Worm (Caenorhabditis elegans): ENCODE results near the gene cyp-25A3.

The cyp-25A3 gene

DNA sequence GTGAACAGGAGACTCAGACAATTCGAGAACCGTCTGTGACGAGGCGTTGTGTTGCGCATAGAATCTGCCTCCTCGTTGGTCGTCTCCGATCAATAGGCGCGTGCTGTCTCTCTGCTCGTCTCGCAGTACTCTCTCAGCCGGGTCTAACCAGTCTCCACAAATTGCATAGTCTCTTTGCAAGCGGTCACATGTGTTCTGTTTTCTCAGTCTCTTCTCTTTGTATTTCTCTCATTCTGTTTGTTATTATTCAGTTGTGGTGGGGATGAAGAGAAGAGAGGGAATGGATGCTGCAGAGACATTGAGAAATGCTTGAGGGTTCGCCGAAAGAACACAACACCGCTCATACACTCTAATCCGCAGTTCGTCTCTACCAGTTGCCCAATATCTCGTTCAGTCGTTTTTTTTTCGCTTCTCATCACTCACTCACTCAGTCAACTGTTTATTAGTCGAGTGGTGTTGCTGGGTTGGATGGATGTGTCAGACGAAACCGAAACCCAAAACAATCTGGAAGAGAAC is 38.1 kb downstream of the cyp-25A3 start (continued):
- TF ChIP-seq nhr-25 (tag; optimal IDR thresholded peaks at IDR 0.05), result peak; percentile 98
- peak; percentile 91 for TF ChIP-seq lin-11 (tag; optimal IDR thresholded peaks at IDR 0.05)
- TF ChIP-seq lsy-2 (tag; optimal IDR thresholded peaks at IDR 0.05), result peak; percentile 87 to 96
- peak; percentile 61 for TF ChIP-seq ZK546.5 (tag; optimal IDR thresholded peaks at IDR 0.05)
- peak; percentile 90 for TF ChIP-seq mab-5 (tag; optimal IDR thresholded peaks at IDR 0.05)
- TF ChIP-seq ztf-4 (tag; optimal IDR thresholded peaks at IDR 0.05), result peak; percentile 98
- no peak for TF ChIP-seq nhr-12 (tag; optimal IDR thresholded peaks at IDR 0.05)
- peak; percentile 98 for TF ChIP-seq egl-27 (tag; optimal IDR thresholded peaks at IDR 0.05)
- peak; percentile 89 for TF ChIP-seq ceh-16 (tag; optimal IDR thresholded peaks at IDR 0.05)
- peak; percentile 88 for TF ChIP-seq gmeb-1 (tag; optimal IDR thresholded peaks at IDR 0.05)
- peak; percentile 13 for TF ChIP-seq elt-1 (tag; optimal IDR thresholded peaks at IDR 0.05)
- peak; percentile 42 for TF ChIP-seq nhr-237 (tag; optimal IDR thresholded peaks at IDR 0.05)
- TF ChIP-seq crh-2 (tag; optimal IDR thresholded peaks at IDR 0.05), result peak; percentile 98
- TF ChIP-seq mbf-1 (tag; optimal IDR thresholded peaks at IDR 0.05), result no peak
- TF ChIP-seq ztf-1 (GFP tag; conservative IDR thresholded peaks at IDR 0.05), result no peak
- TF ChIP-seq nhr-10 (tag; optimal IDR thresholded peaks at IDR 0.05), result peak; percentile 76
- TF ChIP-seq R02D3.7 (tag; optimal IDR thresholded peaks at IDR 0.05), result no peak
- no peak for TF ChIP-seq alr-1 (tag; optimal IDR thresholded peaks at IDR 0.05)
- TF ChIP-seq ceh-82 (tag; optimal IDR thresholded peaks at IDR 0.05), result peak; percentile 51
- TF ChIP-seq skn-1 (tag; optimal IDR thresholded peaks at IDR 0.05), result peak; percentile 73
- peak; percentile 98 for TF ChIP-seq sem-4 (tag; optimal IDR thresholded peaks at IDR 0.05)
- TF ChIP-seq aly-2 (tag; optimal IDR thresholded peaks at IDR 0.05), result no peak
- TF ChIP-seq mdl-1 (tag; optimal IDR thresholded peaks at IDR 0.05), result peak; percentile 100
- TF ChIP-seq nhr-11 (tag; optimal IDR thresholded peaks at IDR 0.05), result no peak
- peak; percentile 97 for TF ChIP-seq fos-1 (tag; optimal IDR thresholded peaks at IDR 0.05)
- TF ChIP-seq nhr-129 (tag; optimal IDR thresholded peaks at IDR 0.05), result peak; percentile 98
- TF ChIP-seq peb-1 (tag; optimal IDR thresholded peaks at IDR 0.05), result no peak

DNA sequence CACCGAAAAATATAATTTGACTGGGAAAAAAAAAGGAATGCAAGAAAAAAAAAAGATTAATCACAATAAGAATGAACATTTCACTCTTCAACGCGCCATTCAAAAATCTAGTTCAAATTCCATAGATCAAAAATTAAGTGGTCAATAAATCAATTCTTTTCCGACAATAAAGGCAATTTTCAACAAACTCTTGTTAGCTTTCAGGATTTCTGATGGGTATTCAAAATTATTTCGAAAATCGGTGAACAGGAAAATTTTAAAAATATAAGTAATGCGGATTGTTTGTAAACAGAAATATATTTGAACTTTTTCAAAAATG is 38.6 kb downstream of the cyp-25A3 start:
- TF ChIP-seq egl-27 (tag; optimal IDR thresholded peaks at IDR 0.05) (no peak), aly-2 (tag; optimal IDR thresholded peaks at IDR 0.05) (no peak), mbf-1 (tag; optimal IDR thresholded peaks at IDR 0.05) (no peak), nhr-237 (tag; optimal IDR thresholded peaks at IDR 0.05) (no peak), crh-2 (tag; optimal IDR thresholded peaks at IDR 0.05) (no peak), zag-1 (tag; optimal IDR thresholded peaks at IDR 0.05) (no peak)

DNA sequence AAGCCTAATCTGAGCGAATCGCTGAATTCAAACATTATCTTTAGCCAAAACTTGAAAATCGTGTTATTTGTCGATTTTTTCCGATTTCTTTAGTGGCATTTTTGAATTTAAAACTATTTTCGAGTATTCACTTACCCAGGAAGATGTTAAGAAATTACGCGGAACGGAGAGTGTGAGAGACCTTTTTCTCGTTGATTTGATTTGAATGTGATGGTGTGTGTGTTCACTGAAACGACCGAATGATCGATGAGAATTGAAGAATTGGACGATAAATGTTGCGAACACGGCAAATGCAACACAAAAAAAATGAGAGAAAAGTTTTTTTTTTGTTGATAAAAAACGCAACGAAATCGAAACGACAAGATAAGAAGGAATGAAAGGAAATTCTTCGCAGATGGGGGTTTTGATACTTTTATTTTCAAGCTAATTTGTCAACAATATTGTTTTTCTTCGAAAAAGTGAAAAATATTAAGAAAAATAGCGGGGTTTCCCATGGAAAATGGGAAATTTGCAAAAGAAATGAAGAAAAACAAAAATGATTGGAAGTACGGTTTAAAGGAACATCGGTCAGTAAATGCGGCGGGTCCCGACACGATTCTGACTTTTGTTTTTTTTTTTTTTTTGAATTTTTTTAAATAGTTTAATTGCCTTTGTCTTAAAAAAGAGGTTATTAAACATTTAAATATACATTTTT is 39.1 kb downstream of the cyp-25A3 start, which contains the start of gene mtm-3:
Gene mtm-3, minus strand, starts transcription at position 228 of the 694 bp plus-strand sequence.
- TF ChIP-seq ztf-4 (tag; optimal IDR thresholded peaks at IDR 0.05) (no peak), fos-1 (tag; optimal IDR thresholded peaks at IDR 0.05) (peak; percentile 48), blmp-1 (tag; optimal IDR thresholded peaks at IDR 0.05; ENCODE audit: insufficient read depth) (peak; percentile 53), elt-3 (tag; optimal IDR thresholded peaks at IDR 0.05) (no peak), alr-1 (tag; optimal IDR thresholded peaks at IDR 0.05) (no peak)

DNA sequence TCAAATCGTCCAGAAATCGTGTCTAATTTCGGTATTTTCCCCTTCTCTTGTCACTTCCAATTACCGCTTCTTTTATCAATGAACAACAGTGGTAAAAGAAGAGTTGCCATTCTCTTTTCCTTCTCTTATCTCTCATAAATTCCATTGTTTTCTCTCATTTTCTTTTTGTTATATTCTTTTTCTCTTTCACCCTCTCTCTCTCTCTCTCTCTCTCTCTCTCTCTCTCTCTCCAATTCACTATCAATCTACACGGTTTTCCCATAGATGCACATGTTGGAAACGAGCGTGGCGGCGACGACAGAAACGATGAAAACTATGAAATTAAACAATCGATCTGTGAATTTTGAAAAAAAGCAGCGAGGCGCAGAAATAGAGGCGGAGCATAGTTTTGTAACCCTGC is 40.3 kb downstream of the cyp-25A3 start:
- TF ChIP-seq ama-1 (optimal IDR thresholded peaks at IDR 0.05) (no peak), blmp-1 (tag; optimal IDR thresholded peaks at IDR 0.05; ENCODE audit: insufficient read depth) (peak; percentile 39), crh-2 (tag; optimal IDR thresholded peaks at IDR 0.05) (peak; percentile 66), F13H6.1 (tag; optimal IDR thresholded peaks at IDR 0.05) (peak; percentile 17), sma-9 (GFP tag; optimal IDR thresholded peaks at IDR 0.05) (peak; percentile 53), sma-9 (tag; optimal IDR thresholded peaks at IDR 0.05) (no peak), nhr-25 (tag; optimal IDR thresholded peaks at IDR 0.05) (peak; percentile 31), lsy-2 (tag; optimal IDR thresholded peaks at IDR 0.05) (peak in 1 of 2 experiments; percentile 39), sem-4 (tag; optimal IDR thresholded peaks at IDR 0.05) (no peak), fos-1 (tag; optimal IDR thresholded peaks at IDR 0.05) (peak; percentile 18), lin-13 (GFP tag; optimal IDR thresholded peaks at IDR 0.05) (no peak), C34F6.9 (tag; optimal IDR thresholded peaks at IDR 0.05) (peak; percentile 12), ztf-1 (GFP tag; conservative IDR thresholded peaks at IDR 0.05) (no peak), nhr-21 (tag; optimal IDR thresholded peaks at IDR 0.05) (no peak), nhr-129 (tag; optimal IDR thresholded peaks at IDR 0.05) (peak; percentile 36), nhr-12 (tag; optimal IDR thresholded peaks at IDR 0.05) (no peak), sma-3 (GFP tag; optimal IDR thresholded peaks at IDR 0.05) (peak; percentile 39), egl-27 (tag; optimal IDR thresholded peaks at IDR 0.05) (peak; percentile 39), gmeb-1 (tag; optimal IDR thresholded peaks at IDR 0.05) (peak; percentile 32), skn-1 (tag; optimal IDR thresholded peaks at IDR 0.05) (no peak)

All from whole organism, L2 larva.